Fruit fly (Drosophila melanogaster) whole organism, pupa: Measurements from ENCODE around the gene tipE.

Experiments
- CG10348 ChIP-seq: fragments of 200-800 bp; sonication (Bioruptor generic); IDR thresholded peaks from 2 replicates; pipeline ENCODE4 v1.3.6; 2022; ENCODE audit warnings: missing biosample characterization, missing genetic modification characterization
- CG12605 ChIP-seq: fragments of 200-800 bp; sonication (Bioruptor generic); IDR thresholded peaks from 2 replicates; pipeline ENCODE4 v1.3.6; 2022; ENCODE audit warnings: missing biosample characterization, missing genetic modification characterization
- CG13204 ChIP-seq: fragments of 200-800 bp; sonication (Bioruptor generic); optimal IDR thresholded peaks from 2 replicates; lab custom pipeline; 2018; ENCODE audit warnings: missing biosample characterization, mild to moderate bottlenecking, missing genetic modification characterization, moderate library complexity
- CG14655 ChIP-seq: fragments of 200-800 bp; sonication (Bioruptor generic); optimal IDR thresholded peaks from 3 replicates; lab custom pipeline; 2017; ENCODE audit warnings: mild to moderate bottlenecking, missing biosample characterization, missing genetic modification reagents, missing genetic modification characterization
- CG15710 ChIP-seq: fragments of 200-800 bp; sonication (Bioruptor generic); optimal IDR thresholded peaks from 2 replicates; lab custom pipeline; 2018; ENCODE audit warnings: missing biosample characterization, mild to moderate bottlenecking, missing genetic modification characterization, moderate library complexity
- CG17806 ChIP-seq: fragments of 200-800 bp; sonication (Bioruptor generic); optimal IDR thresholded peaks from 2 replicates; lab custom pipeline; 2018; ENCODE audit warnings: missing biosample characterization, mild to moderate bottlenecking, missing genetic modification characterization, moderate library complexity
- CG32121 ChIP-seq: fragments of 200-800 bp; sonication (Bioruptor generic); IDR thresholded peaks from 2 replicates; pipeline ENCODE4 v1.3.6; 2022; ENCODE audit warnings: missing biosample characterization, missing genetic modification characterization
- CG34367 ChIP-seq: fragments of 200-800 bp; sonication (Bioruptor generic); optimal IDR thresholded peaks from 2 replicates; lab custom pipeline; 2018; ENCODE audit warnings: missing biosample characterization, mild to moderate bottlenecking, missing genetic modification characterization
- CG4496 ChIP-seq: fragments of 200-800 bp; sonication (Bioruptor generic); IDR thresholded peaks from 3 replicates; pipeline ENCODE4 v1.3.6; 2022; ENCODE audit warnings: missing biosample characterization, missing genetic modification characterization
- CG8159 ChIP-seq: fragments of 200-800 bp; sonication (Bioruptor generic); optimal IDR thresholded peaks from 3 replicates; lab custom pipeline; 2018; ENCODE audit warnings: missing biosample characterization, mild to moderate bottlenecking, missing genetic modification characterization, moderate library complexity
- CG8301 ChIP-seq: fragments of 200-800 bp; sonication (Bioruptor generic); optimal IDR thresholded peaks from 2 replicates; lab custom pipeline; 2018; ENCODE audit warnings: missing biosample characterization, mild to moderate bottlenecking, missing genetic modification characterization
- CG9948 ChIP-seq: fragments of 200-800 bp; sonication (Bioruptor generic); optimal IDR thresholded peaks from 2 replicates; lab custom pipeline; 2018; ENCODE audit warnings: missing biosample characterization, mild to moderate bottlenecking, missing genetic modification characterization, moderate library complexity
- D1 ChIP-seq: fragments of 200-800 bp; sonication (Bioruptor generic); optimal IDR thresholded peaks from 2 replicates; lab custom pipeline; 2018; ENCODE audit warnings: missing biosample characterization, mild to moderate bottlenecking, missing genetic modification characterization, moderate library complexity
- EcR ChIP-seq: fragments of 200-800 bp; sonication (Bioruptor generic); optimal IDR thresholded peaks from 3 replicates; lab custom pipeline; 2019; ENCODE audit warnings: missing biosample characterization, missing genetic modification characterization, mild to moderate bottlenecking, moderate library complexity, missing genetic modification reagents
- Ets98B ChIP-seq: fragments of 200-800 bp; sonication (Bioruptor generic); IDR thresholded peaks from 2 replicates; pipeline ENCODE4 v1.3.6; 2022; ENCODE audit warnings: missing biosample characterization, missing genetic modification characterization
- Pif1A ChIP-seq: fragments of 200-800 bp; sonication (Bioruptor generic); optimal IDR thresholded peaks from 3 replicates; lab custom pipeline; 2016; ENCODE audit warnings: missing biosample characterization, missing genetic modification characterization
- Pif1B ChIP-seq: fragments of 200-800 bp; sonication (Bioruptor generic); optimal IDR thresholded peaks from 3 replicates; lab custom pipeline; 2016; ENCODE audit warnings: missing biosample characterization, missing genetic modification characterization
- Snoo ChIP-seq: fragments of 200-800 bp; sonication (Bioruptor generic); optimal IDR thresholded peaks from 3 replicates; lab custom pipeline; 2017; ENCODE audit warnings: missing biosample characterization, mild to moderate bottlenecking, missing genetic modification characterization, inconsistent platforms
- fd96Ca ChIP-seq: fragments of 200-800 bp; sonication (Bioruptor generic); IDR thresholded peaks from 3 replicates; pipeline ENCODE4 v1.3.6; 2022; ENCODE audit warnings: missing biosample characterization, missing genetic modification characterization
- gl ChIP-seq: fragments of 200-800 bp; sonication (Bioruptor generic); optimal IDR thresholded peaks from 2 replicates; lab custom pipeline; 2018; ENCODE audit warnings: missing biosample characterization, mild to moderate bottlenecking, missing genetic modification characterization
- rn ChIP-seq: fragments of 200-800 bp; sonication (Bioruptor generic); IDR thresholded peaks from 2 replicates; pipeline ENCODE4 v1.3.6; 2022; ENCODE audit warnings: missing biosample characterization, missing genetic modification characterization

The tipE gene

DNA sequence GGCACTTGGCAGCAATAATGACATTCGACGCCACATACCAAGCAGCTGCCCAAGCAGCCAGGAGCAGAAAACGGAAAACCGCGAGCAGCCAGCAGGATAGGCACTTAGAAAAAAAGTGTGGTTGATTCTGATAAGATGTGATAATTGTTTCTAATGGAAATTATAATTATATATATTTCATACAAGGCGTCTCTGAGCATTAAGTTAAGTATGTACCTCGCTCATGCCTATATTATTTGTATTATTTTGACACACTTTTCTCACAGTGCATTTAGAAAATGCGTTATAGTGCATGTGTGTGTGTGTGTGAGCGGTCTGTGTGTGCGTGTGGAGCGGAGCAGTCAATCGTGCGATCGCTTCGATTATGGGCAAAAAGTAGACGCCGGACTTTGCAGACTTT lies 29.9 kb upstream of the tipE start:
- peak; percentile 79 for TF ChIP-seq CG15710
- peak; percentile 17 for TF ChIP-seq Snoo
- TF ChIP-seq CG10348 (GFP tag; lab: Robert Waterston, UW) = no peak
- TF ChIP-seq fd96Ca = peak; percentile 44; the same call in 1 of the 3 replicates
- peak; percentile 68 for TF ChIP-seq CG14655
- TF ChIP-seq D1 = peak; percentile 63
- TF ChIP-seq Pif1B = peak; percentile 73
- peak; percentile 63 for TF ChIP-seq CG8301
- TF ChIP-seq CG34367 (tag; lab: Kevin White, UChicago) = peak; percentile 70
- peak; percentile 78 for TF ChIP-seq CG8159 (tag; lab: Kevin White, UChicago)
- peak; percentile 16; the same call in 1 of the 2 replicates for TF ChIP-seq Ets98B (GFP tag; lab: Robert Waterston, UW)
- peak; percentile 80 for TF ChIP-seq CG9948 (tag; lab: Kevin White, UChicago)
- peak; percentile 79 for TF ChIP-seq CG17806 (tag; lab: Kevin White, UChicago)
- TF ChIP-seq CG32121 (GFP tag; lab: Robert Waterston, UW) = no peak
- no peak for TF ChIP-seq rn (GFP tag; lab: Robert Waterston, UW)
- peak; percentile 36 for TF ChIP-seq gl (tag; lab: Kevin White, UChicago)
- TF ChIP-seq CG13204 (GFP tag; lab: Kevin White, UChicago) = peak; percentile 37
- no peak for TF ChIP-seq EcR
- peak; percentile 73 for TF ChIP-seq Pif1A (GFP tag; lab: Kevin White, UChicago)
- TF ChIP-seq CG4496 (GFP tag; lab: Robert Waterston, UW) = peak; percentile 69; the same call in 1 of the 3 replicates
- TF ChIP-seq CG12605 (GFP tag; lab: Robert Waterston, UW) = peak; percentile 20; the same call in 1 of the 2 replicates

dm6 chr3L:4159264-4159663 lies 29.0 kb upstream of the tipE start:
- TF ChIP-seq CG13204 (GFP tag; lab: Kevin White, UChicago) (no peak), CG4496 (GFP tag; lab: Robert Waterston, UW) (no peak), CG8301 (no peak), Snoo (no peak), EcR (no peak), gl (tag; lab: Kevin White, UChicago) (no peak)

dm6 chr3L:4160926-4161325 lies 27.4 kb upstream of the tipE start, which contains the start of gene nab:
Gene nab (minus strand): TSS chr3L:4160932.
- TF ChIP-seq CG32121 (GFP tag; lab: Robert Waterston, UW) (no peak), CG4496 (GFP tag; lab: Robert Waterston, UW) (no peak), Snoo (peak; percentile 23), CG34367 (tag; lab: Kevin White, UChicago) (no peak)

DNA sequence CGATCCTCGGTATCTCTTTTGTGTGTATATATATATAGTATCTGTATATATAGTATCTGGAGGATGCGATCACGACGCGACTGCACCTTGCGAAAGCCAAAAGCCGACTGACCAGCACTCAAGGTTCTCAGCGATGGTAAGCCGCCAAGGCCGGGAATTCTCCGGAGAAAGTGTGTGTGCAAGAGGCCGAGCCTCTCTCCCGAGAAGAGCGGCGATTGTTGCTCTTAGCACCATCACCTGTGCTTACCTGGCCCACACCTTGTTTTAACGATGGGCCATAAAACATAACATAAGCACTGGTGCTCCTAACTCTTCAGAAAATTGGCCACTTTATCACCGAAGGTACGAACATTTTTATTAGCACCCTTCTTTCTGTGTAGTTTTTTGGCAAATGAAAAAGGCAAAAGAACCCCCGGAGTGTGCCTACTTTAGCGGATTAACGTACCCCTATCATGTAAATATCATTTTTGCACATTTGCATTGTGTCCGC lies 20.9 kb upstream of the tipE start, which contains the start of gene mas:
TSS of gene mas (minus strand) at position 112 of the 490 bp plus-strand sequence.
- TF ChIP-seq CG4496 (GFP tag; lab: Robert Waterston, UW) (no peak), CG34367 (tag; lab: Kevin White, UChicago) (no peak), CG13204 (GFP tag; lab: Kevin White, UChicago) (no peak), CG9948 (tag; lab: Kevin White, UChicago) (no peak), EcR (no peak), Pif1B (no peak), Snoo (no peak), Ets98B (GFP tag; lab: Robert Waterston, UW) (no peak), CG12605 (GFP tag; lab: Robert Waterston, UW) (no peak), CG14655 (no peak), CG10348 (GFP tag; lab: Robert Waterston, UW) (no peak), Pif1A (GFP tag; lab: Kevin White, UChicago) (no peak), CG32121 (GFP tag; lab: Robert Waterston, UW) (no peak)

DNA sequence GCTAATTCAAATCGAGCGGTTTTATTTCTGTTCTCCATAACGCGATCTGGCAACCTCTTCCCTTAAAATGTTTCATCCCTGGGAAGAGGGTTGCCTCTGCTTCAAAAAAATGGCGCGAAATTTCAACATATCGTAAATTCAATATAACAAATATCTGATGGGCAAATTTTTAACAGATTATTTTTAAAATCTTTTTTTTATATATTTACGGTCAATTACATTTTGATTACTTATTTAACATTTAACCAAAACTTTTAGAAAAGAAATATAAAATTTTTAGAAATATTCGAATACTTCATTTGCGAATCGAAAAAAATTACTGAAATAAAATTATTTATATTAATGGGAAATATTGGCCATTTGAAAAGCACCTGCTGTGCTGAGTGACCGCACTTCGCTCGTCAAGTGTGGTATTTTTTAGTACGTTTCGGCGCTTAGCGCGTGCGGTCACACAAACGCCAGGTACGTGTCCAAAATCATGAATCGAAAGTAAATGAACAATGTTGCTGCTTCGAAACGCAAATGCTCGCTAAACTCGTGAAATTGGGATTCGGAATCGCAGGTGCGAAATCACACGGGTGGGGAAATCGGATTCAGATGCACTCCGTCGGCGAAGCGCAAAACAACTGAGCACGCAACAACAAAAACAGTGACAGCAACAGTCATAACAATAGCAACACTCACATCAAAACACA lies 18.2 kb upstream of the tipE start, which contains the start of gene Ero1L:
TSS of gene Ero1L (plus strand) at position 448 of the 695 bp plus-strand sequence.
- no peak for TF ChIP-seq CG14655
- peak; percentile 4 for TF ChIP-seq CG15710
- TF ChIP-seq CG12605 (GFP tag; lab: Robert Waterston, UW) = no peak
- peak; percentile 43 for TF ChIP-seq CG8159 (tag; lab: Kevin White, UChicago)
- TF ChIP-seq Pif1A (GFP tag; lab: Kevin White, UChicago) = peak; percentile 15
- TF ChIP-seq fd96Ca = 0 out of 3 replicates have a peak, but pooled peaks have one; percentile 50
- no peak for TF ChIP-seq Pif1B
- peak; percentile 16 for TF ChIP-seq CG17806 (tag; lab: Kevin White, UChicago)
- 0 out of 2 replicates have a peak, but pooled peaks have one; percentile 23 for TF ChIP-seq CG32121 (GFP tag; lab: Robert Waterston, UW)
- peak; percentile 18 for TF ChIP-seq gl (tag; lab: Kevin White, UChicago)
- peak; percentile 91 for TF ChIP-seq D1
- TF ChIP-seq CG9948 (tag; lab: Kevin White, UChicago) = peak; percentile 39

DNA sequence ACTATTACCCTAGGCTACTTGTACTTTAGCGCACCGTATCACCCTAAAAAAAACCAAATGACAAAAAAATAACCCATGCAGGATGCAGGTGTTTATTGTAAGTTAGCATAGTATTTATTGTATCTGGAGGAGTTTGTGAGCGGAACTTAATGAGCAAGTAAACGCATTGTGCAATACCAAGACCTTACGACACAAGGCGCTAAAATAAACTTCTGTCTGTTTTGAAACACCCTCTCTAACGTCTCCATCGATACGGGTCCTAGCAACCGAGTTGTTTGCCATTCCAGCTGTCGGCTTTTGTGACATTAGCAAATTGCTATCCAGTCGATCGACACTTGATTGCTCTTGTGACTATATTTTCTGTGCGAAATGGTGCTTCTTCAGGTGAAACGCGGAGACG lies 14.7 kb upstream of the tipE start, which contains the start of gene CG18675:
TSS of gene CG18675 (plus strand) at position 301 of the 400 bp plus-strand sequence.
- TF ChIP-seq CG8159 (tag; lab: Kevin White, UChicago) = no peak
- TF ChIP-seq Pif1B = no peak
- TF ChIP-seq CG12605 (GFP tag; lab: Robert Waterston, UW) = no peak
- no peak for TF ChIP-seq Pif1A (GFP tag; lab: Kevin White, UChicago)
- no peak for TF ChIP-seq CG9948 (tag; lab: Kevin White, UChicago)
- no peak for TF ChIP-seq gl (tag; lab: Kevin White, UChicago)
- TF ChIP-seq rn (GFP tag; lab: Robert Waterston, UW) = no peak
- TF ChIP-seq CG17806 (tag; lab: Kevin White, UChicago) = no peak
- no peak for TF ChIP-seq CG4496 (GFP tag; lab: Robert Waterston, UW)
- TF ChIP-seq CG32121 (GFP tag; lab: Robert Waterston, UW) = no peak
- TF ChIP-seq CG10348 (GFP tag; lab: Robert Waterston, UW) = no peak
- TF ChIP-seq EcR = no peak
- no peak for TF ChIP-seq Snoo
- TF ChIP-seq CG8301 = no peak
- no peak for TF ChIP-seq D1
- no peak for TF ChIP-seq CG14655
